Worm (Caenorhabditis elegans) whole organism, midembryonic: ENCODE data around the gene gst-9.

Experiments
- T22C8.4 ChIP-seq: fragments of 200-800 bp; sonication (Bioruptor generic); IDR thresholded peaks from 2 replicates; pipeline ENCODE4 v1.3.6; 2022; ENCODE audit warnings: missing genetic modification characterization, missing compliant biosample characterization
- cog-1 ChIP-seq: sonication (generic microtip); optimal IDR thresholded peaks from 2 replicates; lab custom pipeline; 2016; ENCODE audit warnings: missing genetic modification characterization, missing compliant biosample characterization
- flt-1 ChIP-seq: fragments of 200-800 bp; sonication (Bioruptor generic); IDR thresholded peaks from 2 replicates; pipeline ENCODE4 v1.3.6; 2022; ENCODE audit warnings: missing genetic modification characterization, missing compliant biosample characterization
- klf-2 ChIP-seq: fragments of 200-800 bp; sonication (Bioruptor generic); conservative IDR thresholded peaks from 2 replicates; pipeline ENCODE4 v1.3.6; 2022; ENCODE audit warnings: missing genetic modification reagents, missing genetic modification characterization, missing compliant biosample characterization
- ref-1 ChIP-seq: fragments of 200-800 bp; sonication (Bioruptor generic); conservative IDR thresholded peaks from 2 replicates; pipeline ENCODE4 v1.3.6; 2022; ENCODE audit warnings: missing genetic modification reagents, missing genetic modification characterization, missing compliant biosample characterization
- tab-1 ChIP-seq: fragments of 200-800 bp; sonication (Bioruptor generic); IDR thresholded peaks from 2 replicates; pipeline ENCODE4 v1.3.6; 2022; ENCODE audit warnings: missing genetic modification characterization, missing compliant biosample characterization
- ztf-23 ChIP-seq: fragments of 200-800 bp; sonication (Bioruptor generic); IDR thresholded peaks from 2 replicates; pipeline ENCODE4 v1.3.6; 2022; ENCODE audit warnings: missing genetic modification reagents, missing genetic modification characterization, missing compliant biosample characterization
- ztf-29 ChIP-seq: fragments of 200-800 bp; sonication (Bioruptor generic); IDR thresholded peaks from 2 replicates; pipeline ENCODE4 v1.3.6; 2022; ENCODE audit warnings: missing genetic modification reagents, missing genetic modification characterization, missing compliant biosample characterization

- TF ChIP-seq T22C8.4 = no peak
- 0 out of 2 replicates have a peak, but pooled peaks have one; percentile 7 for TF ChIP-seq flt-1 (GFP tag; lab: Robert Waterston, UW)
- TF ChIP-seq ztf-23 (GFP tag; lab: Robert Waterston, UW) = no peak
- TF ChIP-seq cog-1 (tag; lab: Kevin White, UChicago) = no peak
- no peak for TF ChIP-seq ref-1
- TF ChIP-seq klf-2 (GFP tag; lab: Robert Waterston, UW) = no peak
- TF ChIP-seq tab-1 = no peak
- peak; percentile 57; the same call in 1 of the 2 replicates for TF ChIP-seq ztf-29 (GFP tag; lab: Robert Waterston, UW)
These were observed 12.9 kb downstream of the gst-9 start for ce11 chrII:4904277-4904676.
